Worm (Caenorhabditis elegans) whole organism, midembryonic: ENCODE results near the gene ZK945.8.

Experiments
- T22C8.4 ChIP-seq: fragments of 200-800 bp; sonication (Bioruptor generic); IDR thresholded peaks from 2 replicates; pipeline ENCODE4 v1.3.6; 2022; ENCODE audit warnings: missing genetic modification characterization, missing compliant biosample characterization
- cog-1 ChIP-seq: sonication (generic microtip); optimal IDR thresholded peaks from 2 replicates; lab custom pipeline; 2016; ENCODE audit warnings: missing genetic modification characterization, missing compliant biosample characterization
- flt-1 ChIP-seq: fragments of 200-800 bp; sonication (Bioruptor generic); IDR thresholded peaks from 2 replicates; pipeline ENCODE4 v1.3.6; 2022; ENCODE audit warnings: missing genetic modification characterization, missing compliant biosample characterization
- med-1 ChIP-seq: sonication (generic microtip); optimal IDR thresholded peaks from 2 replicates; lab custom pipeline; 2017; ENCODE audit warnings: missing genetic modification characterization, mild to moderate bottlenecking, missing compliant biosample characterization, antibody characterized with exemption, missing genetic modification reagents; ENCODE audit not compliant: insufficient read depth
- tab-1 ChIP-seq: fragments of 200-800 bp; sonication (Bioruptor generic); IDR thresholded peaks from 2 replicates; pipeline ENCODE4 v1.3.6; 2022; ENCODE audit warnings: missing genetic modification characterization, missing compliant biosample characterization
- ztf-23 ChIP-seq: fragments of 200-800 bp; sonication (Bioruptor generic); IDR thresholded peaks from 2 replicates; pipeline ENCODE4 v1.3.6; 2022; ENCODE audit warnings: missing genetic modification reagents, missing genetic modification characterization, missing compliant biosample characterization

- TF ChIP-seq flt-1 (GFP tag; lab: Robert Waterston, UW) (no peak), cog-1 (tag; lab: Kevin White, UChicago) (no peak), ztf-23 (no peak), tab-1 (GFP tag; lab: Robert Waterston, UW) (no peak), med-1 (GFP tag; lab: Kevin White, UChicago) (no peak), T22C8.4 (GFP tag; lab: Robert Waterston, UW) (no peak)
Observed at ce11 chrII:10067817-10068216, 40.6 kb upstream of the ZK945.8 start, which contains the start of gene die-1.
